Fruit fly (Drosophila melanogaster) whole organism, embryonic: ENCODE measurements around the gene CG15643.

Experiments used
- Abd-B ChIP-seq: fragments of 200-800 bp; sonication (Bioruptor generic); optimal IDR thresholded peaks from 2 replicates; lab custom pipeline; 2018; ENCODE audit warnings: missing biosample characterization, mild to moderate bottlenecking, missing genetic modification characterization, moderate library complexity
- Atf3 ChIP-seq: fragments of 200-800 bp; sonication (Bioruptor generic); optimal IDR thresholded peaks from 3 replicates; lab custom pipeline; 2016; ENCODE audit warnings: missing biosample characterization, missing genetic modification characterization
- B-H1 ChIP-seq: fragments of 200-800 bp; sonication (Bioruptor generic); IDR thresholded peaks from 3 replicates; pipeline ENCODE4 v1.3.6; 2022; ENCODE audit warnings: missing biosample characterization, missing genetic modification characterization
- Bgb ChIP-seq: fragments of 200-800 bp; sonication (Bioruptor generic); IDR thresholded peaks from 2 replicates; pipeline ENCODE4 v1.3.6; 2022; ENCODE audit warnings: missing biosample characterization, missing genetic modification characterization; ENCODE audit not compliant: partially characterized antibody
- CG10209 ChIP-seq: fragments of 200-800 bp; sonication (Bioruptor generic); optimal IDR thresholded peaks from 3 replicates; lab custom pipeline; 2017; ENCODE audit warnings: missing biosample characterization, mild to moderate bottlenecking, missing genetic modification characterization, missing genetic modification reagents
- CG1024 ChIP-seq: fragments of 200-800 bp; sonication (Bioruptor generic); IDR thresholded peaks from 2 replicates; pipeline ENCODE4 v1.3.6; 2022; ENCODE audit warnings: missing biosample characterization, missing genetic modification characterization
- CG11085 ChIP-seq: fragments of 200-800 bp; sonication (Bioruptor generic); IDR thresholded peaks from 2 replicates; pipeline ENCODE4 v1.3.6; 2022; ENCODE audit warnings: missing biosample characterization, missing genetic modification characterization
- CG12236 ChIP-seq: fragments of 200-800 bp; sonication (Bioruptor generic); optimal IDR thresholded peaks from 2 replicates; lab custom pipeline; 2016; ENCODE audit warnings: missing biosample characterization, missing genetic modification characterization
- CG15601 ChIP-seq: fragments of 200-800 bp; sonication (Bioruptor generic); optimal IDR thresholded peaks from 3 replicates; lab custom pipeline; 2019; ENCODE audit warnings: missing biosample characterization, mild to moderate bottlenecking, missing genetic modification characterization, moderate library complexity
- CG16815 ChIP-seq: fragments of 200-800 bp; sonication (Bioruptor generic); optimal IDR thresholded peaks from 3 replicates; lab custom pipeline; 2017; ENCODE audit warnings: missing biosample characterization, mild to moderate bottlenecking, missing genetic modification characterization
- CG18619 ChIP-seq: fragments of 200-800 bp; sonication (Bioruptor generic); optimal IDR thresholded peaks from 3 replicates; lab custom pipeline; 2017; ENCODE audit warnings: missing biosample characterization, mild to moderate bottlenecking, missing genetic modification characterization
- CG18764 ChIP-seq: fragments of 200-800 bp; sonication (Bioruptor generic); optimal IDR thresholded peaks from 3 replicates; lab custom pipeline; 2016; ENCODE audit warnings: missing biosample characterization, missing genetic modification characterization
- CG31224 ChIP-seq: fragments of 200-800 bp; sonication (Bioruptor generic); IDR thresholded peaks from 2 replicates; pipeline ENCODE4 v1.3.6; 2022; ENCODE audit warnings: missing biosample characterization, missing genetic modification characterization
- CG3407 ChIP-seq: fragments of 200-800 bp; sonication (Bioruptor generic); optimal IDR thresholded peaks from 2 replicates; lab custom pipeline; 2018; ENCODE audit warnings: missing biosample characterization, mild to moderate bottlenecking, missing genetic modification characterization
- CG34224 ChIP-seq: fragments of 200-800 bp; sonication (Bioruptor generic); IDR thresholded peaks from 3 replicates; pipeline ENCODE4 v1.3.6; 2022; ENCODE audit warnings: missing biosample characterization, missing genetic modification characterization; ENCODE audit not compliant: partially characterized antibody
- CG3847 ChIP-seq: fragments of 200-800 bp; sonication (Bioruptor generic); IDR thresholded peaks from 2 replicates; pipeline ENCODE4 v1.3.6; 2022; ENCODE audit warnings: missing biosample characterization, missing genetic modification characterization
- CG4360 ChIP-seq: fragments of 200-800 bp; sonication (Bioruptor generic); IDR thresholded peaks from 2 replicates; pipeline ENCODE4 v1.3.6; 2022; ENCODE audit warnings: missing biosample characterization, missing genetic modification characterization
- CG4820 ChIP-seq: fragments of 200-800 bp; sonication (Bioruptor generic); optimal IDR thresholded peaks from 3 replicates; lab custom pipeline; 2016; ENCODE audit warnings: missing biosample characterization, missing genetic modification characterization
- CG7839 ChIP-seq: fragments of 200-800 bp; sonication (Bioruptor generic); optimal IDR thresholded peaks from 3 replicates; lab custom pipeline; 2018; ENCODE audit warnings: missing biosample characterization, mild to moderate bottlenecking, missing genetic modification characterization, moderate library complexity
- CkIIα-i1 ChIP-seq: fragments of 200-800 bp; sonication (Bioruptor generic); IDR thresholded peaks from 2 replicates; pipeline ENCODE4 v1.3.6; 2022; ENCODE audit warnings: missing biosample characterization, missing genetic modification characterization
- Dad ChIP-seq: fragments of 200-800 bp; sonication (Bioruptor generic); optimal IDR thresholded peaks from 3 replicates; lab custom pipeline; 2016; ENCODE audit warnings: missing biosample characterization, missing genetic modification characterization
- Dbx ChIP-seq: fragments of 200-800 bp; sonication (Bioruptor generic); IDR thresholded peaks from 3 replicates; pipeline ENCODE4 v1.3.6; 2022; ENCODE audit warnings: missing biosample characterization, missing genetic modification characterization
- Hsf ChIP-seq: fragments of 200-800 bp; sonication (Bioruptor generic); optimal IDR thresholded peaks from 3 replicates; lab custom pipeline; 2016; ENCODE audit warnings: missing biosample characterization, missing genetic modification characterization
- Lim3 ChIP-seq: fragments of 200-800 bp; sonication (Bioruptor generic); IDR thresholded peaks from 2 replicates; pipeline ENCODE4 v1.3.6; 2022; ENCODE audit warnings: missing biosample characterization, missing genetic modification characterization
- Meics ChIP-seq: fragments of 200-800 bp; sonication (Bioruptor generic); optimal IDR thresholded peaks from 2 replicates; lab custom pipeline; 2017; ENCODE audit warnings: missing biosample characterization, mild to moderate bottlenecking, missing genetic modification characterization
- Nf-YC ChIP-seq: fragments of 200-800 bp; optimal IDR thresholded peaks from 3 replicates; lab custom pipeline; 2019; ENCODE audit warnings: missing biosample characterization, mild to moderate bottlenecking, missing genetic modification characterization, moderate library complexity
- ato ChIP-seq: fragments of 200-800 bp; sonication (Bioruptor generic); IDR thresholded peaks from 2 replicates; pipeline ENCODE4 v1.3.6; 2022; ENCODE audit warnings: missing biosample characterization, missing genetic modification characterization; ENCODE audit not compliant: partially characterized antibody
- crc ChIP-seq: fragments of 200-800 bp; sonication (Bioruptor generic); optimal IDR thresholded peaks from 2 replicates; lab custom pipeline; 2016; ENCODE audit warnings: missing biosample characterization, missing genetic modification characterization
- crol ChIP-seq: fragments of 200-800 bp; sonication (Bioruptor generic); IDR thresholded peaks from 2 replicates; pipeline ENCODE4 v1.3.6; 2022; ENCODE audit warnings: missing biosample characterization, missing genetic modification characterization
- danr ChIP-seq: fragments of 200-800 bp; sonication (Bioruptor generic); IDR thresholded peaks from 2 replicates; pipeline ENCODE4 v1.3.6; 2022; ENCODE audit warnings: missing biosample characterization, missing genetic modification characterization
- dm ChIP-seq: fragments of 200-800 bp; sonication (Bioruptor generic); optimal IDR thresholded peaks from 3 replicates; lab custom pipeline; 2016; ENCODE audit warnings: missing biosample characterization, missing genetic modification characterization
- dmrt99B ChIP-seq: fragments of 200-800 bp; sonication (Bioruptor generic); optimal IDR thresholded peaks from 2 replicates; lab custom pipeline; 2018; ENCODE audit warnings: missing biosample characterization, mild to moderate bottlenecking, missing genetic modification characterization, moderate library complexity
- exex ChIP-seq: fragments of 200-800 bp; sonication (Bioruptor generic); optimal IDR thresholded peaks from 4 replicates; lab custom pipeline; 2018; ENCODE audit warnings: missing biosample characterization, mild to moderate bottlenecking, missing genetic modification characterization, moderate library complexity
- fru ChIP-seq: fragments of >200 bp; optimal IDR thresholded peaks from 2 replicates; lab custom pipeline; 2017
- gcm ChIP-seq: fragments of 200-800 bp; sonication (Bioruptor generic); optimal IDR thresholded peaks from 2 replicates; lab custom pipeline; 2019; ENCODE audit warnings: missing biosample characterization, mild to moderate bottlenecking, missing genetic modification characterization, moderate library complexity
- hkb ChIP-seq, 2 experiments: fragments of 200-800 bp in 1 of 2; fragments of >200 bp in 1 of 2; sonication (Bioruptor generic) in 1 of 2; IDR thresholded peaks in 1 of 2; optimal IDR thresholded peaks in 1 of 2; 2 replicates each; pipeline versions ENCODE4 v1.3.6 to Lab custom; 2017 to 2022; ENCODE audit warnings: missing biosample characterization in 1 of 2, missing genetic modification characterization in 1 of 2
- kay ChIP-seq: fragments of 200-800 bp; sonication (Bioruptor generic); optimal IDR thresholded peaks from 2 replicates; lab custom pipeline; 2016; ENCODE audit warnings: missing biosample characterization, missing genetic modification characterization
- lola ChIP-seq, 3 experiments: fragments of >200 bp in 2 of 3; fragments of 200-800 bp in 1 of 3; sonication (Bioruptor generic) in 1 of 3; optimal IDR thresholded peaks; 2 replicates each; lab custom pipeline; 2017 to 2019; ENCODE audit warnings: missing biosample characterization in 3 of 3, missing genetic modification characterization in 3 of 3, mild to moderate bottlenecking in 1 of 3, moderate library complexity in 1 of 3
- luna ChIP-seq: fragments of 200-800 bp; sonication (Bioruptor generic); optimal IDR thresholded peaks from 2 replicates; lab custom pipeline; 2016; ENCODE audit warnings: missing biosample characterization, missing genetic modification characterization
- nerfin-1 ChIP-seq: fragments of 200-800 bp; sonication (Bioruptor generic); optimal IDR thresholded peaks from 3 replicates; lab custom pipeline; 2019; ENCODE audit warnings: missing biosample characterization, mild to moderate bottlenecking, missing genetic modification characterization, moderate library complexity
- peb ChIP-seq: fragments of 200-800 bp; sonication (Bioruptor generic); IDR thresholded peaks from 2 replicates; pipeline ENCODE4 v1.3.6; 2022; ENCODE audit warnings: missing biosample characterization, missing genetic modification characterization
- psq ChIP-seq: fragments of 200-800 bp; sonication (Bioruptor generic); optimal IDR thresholded peaks from 2 replicates; lab custom pipeline; 2017; ENCODE audit warnings: missing biosample characterization, missing genetic modification characterization
- pzg ChIP-seq: fragments of 200-800 bp; sonication (Bioruptor generic); optimal IDR thresholded peaks from 3 replicates; lab custom pipeline; 2018; ENCODE audit warnings: missing biosample characterization, mild to moderate bottlenecking, missing genetic modification characterization, moderate library complexity
- repo ChIP-seq: fragments of 200-800 bp; sonication (Bioruptor generic); optimal IDR thresholded peaks from 2 replicates; lab custom pipeline; 2016; ENCODE audit warnings: missing biosample characterization, missing genetic modification characterization
- rib ChIP-seq: fragments of 200-800 bp; sonication (Bioruptor generic); IDR thresholded peaks from 2 replicates; pipeline ENCODE4 v1.3.6; 2022; ENCODE audit warnings: missing biosample characterization, missing genetic modification characterization
- sc ChIP-seq, 3 experiments: fragments of >200 bp in 2 of 3; fragments of 200-800 bp in 1 of 3; sonication (Bioruptor generic) in 1 of 3; optimal IDR thresholded peaks; 2 replicates in 2 of 3; 3 replicates in 1 of 3; lab custom pipeline; 2017; ENCODE audit warnings: mild to moderate bottlenecking in 1 of 3, missing biosample characterization in 1 of 3, missing genetic modification characterization in 1 of 3, missing genetic modification reagents in 1 of 3
- seq ChIP-seq: fragments of 200-800 bp; sonication (Bioruptor generic); IDR thresholded peaks from 2 replicates; pipeline ENCODE4 v1.3.6; 2022; ENCODE audit warnings: missing biosample characterization, missing genetic modification characterization
- usp ChIP-seq: fragments of >200 bp; optimal IDR thresholded peaks from 2 replicates; lab custom pipeline; 2017; ENCODE audit warnings: missing biosample characterization, missing genetic modification characterization
- zen ChIP-seq: fragments of 200-800 bp; sonication (Bioruptor generic); optimal IDR thresholded peaks from 3 replicates; lab custom pipeline; 2018; ENCODE audit warnings: missing biosample characterization, mild to moderate bottlenecking, missing genetic modification characterization, moderate library complexity
- zfh2 ChIP-seq: fragments of 200-800 bp; sonication (Bioruptor generic); optimal IDR thresholded peaks from 2 replicates; lab custom pipeline; 2016; ENCODE audit warnings: missing biosample characterization, missing genetic modification characterization

The CG15643 gene

DNA sequence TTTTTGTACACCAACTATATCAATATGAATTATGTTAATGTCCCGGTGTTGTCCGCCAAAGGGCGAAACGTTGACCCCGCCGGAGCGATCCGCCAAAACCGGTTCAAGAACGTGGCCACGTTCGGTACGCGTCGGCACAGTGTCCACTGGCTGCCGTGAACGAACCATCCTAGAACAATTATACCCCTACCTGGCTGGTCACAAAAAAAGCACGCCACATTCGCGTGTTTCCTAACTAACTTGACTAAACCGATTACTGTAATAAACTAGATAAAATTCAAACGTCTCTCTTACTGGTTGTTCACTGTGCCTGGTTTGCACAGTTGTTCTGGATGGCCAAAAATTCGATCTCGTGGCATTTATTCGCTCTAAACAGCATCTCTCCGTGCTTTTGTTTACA is 7.6 kb upstream of the CG15643 start (continued):
- peak; percentile 92 for TF ChIP-seq seq
- TF ChIP-seq danr, result peak; percentile 71
- peak; percentile 95 for TF ChIP-seq rib (GFP tag; lab: Robert Waterston, UW)
- TF ChIP-seq luna (GFP tag; lab: Kevin White, UChicago), result peak; percentile 88
- no peak for TF ChIP-seq CG34224 (GFP tag; lab: Robert Waterston, UW)
- peak; percentile 91 for TF ChIP-seq CG10209 (GFP tag; lab: Kevin White, UChicago)
- peak; percentile 89 for TF ChIP-seq CG11085 (GFP tag; lab: Robert Waterston, UW)
- TF ChIP-seq CG18764 (GFP tag; lab: Kevin White, UChicago), result peak; percentile 84
- TF ChIP-seq Meics (GFP tag; lab: Kevin White, UChicago), result peak; percentile 93
- TF ChIP-seq B-H1, result peak; percentile 87
- TF ChIP-seq lola (GFP tag; optimal IDR thresholded peaks at IDR 0.05; lab: Kevin White, UChicago), result peak in 1 of 3 experiments; percentile 82
- TF ChIP-seq CG7839 (tag; lab: Kevin White, UChicago), result peak; percentile 95
- TF ChIP-seq pzg (GFP tag; lab: Kevin White, UChicago), result peak; percentile 22
- TF ChIP-seq fru, result no peak
- TF ChIP-seq Hsf (GFP tag; lab: Kevin White, UChicago), result peak; percentile 90
- TF ChIP-seq CG15601 (tag; lab: Kevin White, UChicago), result peak; percentile 85
- TF ChIP-seq Atf3 (GFP tag; lab: Kevin White, UChicago), result peak; percentile 75
- peak; percentile 88 for TF ChIP-seq CG31224 (GFP tag; lab: Robert Waterston, UW)
- peak; percentile 77 for TF ChIP-seq kay (GFP tag; lab: Kevin White, UChicago)
- no peak for TF ChIP-seq usp (GFP tag; lab: Kevin White, UChicago)
- peak; percentile 76 for TF ChIP-seq CG3407 (GFP tag; lab: Kevin White, UChicago)
- peak; percentile 84 for TF ChIP-seq zen
- TF ChIP-seq Abd-B (GFP tag; lab: Kevin White, UChicago), result peak; percentile 75
- no peak for TF ChIP-seq sc (optimal IDR thresholded peaks at IDR 0.05; lab: Kevin White, UChicago)
- peak; percentile 72 for TF ChIP-seq sc (GFP tag; optimal IDR thresholded peaks at IDR 0.05; lab: Kevin White, UChicago)
- peak; percentile 72 for TF ChIP-seq CG12236 (GFP tag; lab: Kevin White, UChicago)
- TF ChIP-seq CG3847 (GFP tag; lab: Robert Waterston, UW), result peak; percentile 94
- peak; percentile 66 for TF ChIP-seq Nf-YC (tag; lab: Kevin White, UChicago)
- TF ChIP-seq dm (GFP tag; lab: Kevin White, UChicago), result peak; percentile 85
- no peak for TF ChIP-seq exex (tag; lab: Kevin White, UChicago)
- TF ChIP-seq CkIIα-i1 (GFP tag; lab: Robert Waterston, UW), result peak; percentile 52; the same call in 1 of the 2 replicates
- TF ChIP-seq peb (GFP tag; lab: Robert Waterston, UW), result peak; percentile 78
- TF ChIP-seq ato, result no peak
- peak; percentile 92 for TF ChIP-seq Dad (GFP tag; lab: Kevin White, UChicago)
- TF ChIP-seq Dbx (GFP tag; lab: Robert Waterston, UW), result peak; percentile 93
- TF ChIP-seq Lim3, result peak; percentile 39; the same call in 1 of the 2 replicates
- peak; percentile 86 for TF ChIP-seq crc (GFP tag; lab: Kevin White, UChicago)
- peak; percentile 62 for TF ChIP-seq crol (GFP tag; lab: Robert Waterston, UW)
- TF ChIP-seq nerfin-1 (tag; lab: Kevin White, UChicago), result peak; percentile 73
- peak; percentile 96 for TF ChIP-seq zfh2 (GFP tag; lab: Kevin White, UChicago)
- peak; percentile 89 for TF ChIP-seq CG18619 (GFP tag; lab: Kevin White, UChicago)
- peak; percentile 28 for TF ChIP-seq psq
- TF ChIP-seq hkb (optimal IDR thresholded peaks at IDR 0.05; lab: Kevin White, UChicago), result no peak
- peak; percentile 92 for TF ChIP-seq hkb (GFP tag; IDR thresholded peaks at IDR 0.05; lab: Robert Waterston, UW)
- peak; percentile 89 for TF ChIP-seq CG16815 (GFP tag; lab: Kevin White, UChicago)
- no peak for TF ChIP-seq Bgb (GFP tag; lab: Robert Waterston, UW)
- peak; percentile 83 for TF ChIP-seq CG1024
- TF ChIP-seq repo (GFP tag; lab: Kevin White, UChicago), result peak; percentile 90
- TF ChIP-seq dmrt99B (tag; lab: Kevin White, UChicago), result peak; percentile 89
- TF ChIP-seq gcm, result peak; percentile 75
- peak; percentile 90 for TF ChIP-seq CG4820 (GFP tag; lab: Kevin White, UChicago)
- peak; percentile 59 for TF ChIP-seq CG4360 (GFP tag; lab: Robert Waterston, UW)
